Fruit fly (Drosophila melanogaster) whole organism, adult: ENCODE results near the gene mRpS33.
A peak's percentile ranks its signal among the peaks of the same experiment; 100 is the strongest.

Experiments
- Crg-1 ChIP-seq: fragments of 200-800 bp; sonication (Bioruptor generic); optimal IDR thresholded peaks from 2 replicates; lab custom pipeline; 2016; ENCODE audit warnings: missing biosample characterization, missing genetic modification characterization
- bab1 ChIP-seq: fragments of 200-800 bp; sonication (Bioruptor generic); optimal IDR thresholded peaks from 3 replicates; lab custom pipeline; 2019; ENCODE audit warnings: missing biosample characterization, mild to moderate bottlenecking, missing genetic modification characterization, moderate library complexity
- kay ChIP-seq: fragments of 200-800 bp; sonication (Bioruptor generic); peaks from one replicate; lab custom pipeline; 2016; ENCODE audit warnings: missing biosample characterization, missing genetic modification characterization, borderline replicate concordance
- toe ChIP-seq: fragments of 200-800 bp; sonication (Bioruptor generic); optimal IDR thresholded peaks from 2 replicates; lab custom pipeline; 2016; ENCODE audit warnings: missing biosample characterization, missing genetic modification characterization

DNA sequence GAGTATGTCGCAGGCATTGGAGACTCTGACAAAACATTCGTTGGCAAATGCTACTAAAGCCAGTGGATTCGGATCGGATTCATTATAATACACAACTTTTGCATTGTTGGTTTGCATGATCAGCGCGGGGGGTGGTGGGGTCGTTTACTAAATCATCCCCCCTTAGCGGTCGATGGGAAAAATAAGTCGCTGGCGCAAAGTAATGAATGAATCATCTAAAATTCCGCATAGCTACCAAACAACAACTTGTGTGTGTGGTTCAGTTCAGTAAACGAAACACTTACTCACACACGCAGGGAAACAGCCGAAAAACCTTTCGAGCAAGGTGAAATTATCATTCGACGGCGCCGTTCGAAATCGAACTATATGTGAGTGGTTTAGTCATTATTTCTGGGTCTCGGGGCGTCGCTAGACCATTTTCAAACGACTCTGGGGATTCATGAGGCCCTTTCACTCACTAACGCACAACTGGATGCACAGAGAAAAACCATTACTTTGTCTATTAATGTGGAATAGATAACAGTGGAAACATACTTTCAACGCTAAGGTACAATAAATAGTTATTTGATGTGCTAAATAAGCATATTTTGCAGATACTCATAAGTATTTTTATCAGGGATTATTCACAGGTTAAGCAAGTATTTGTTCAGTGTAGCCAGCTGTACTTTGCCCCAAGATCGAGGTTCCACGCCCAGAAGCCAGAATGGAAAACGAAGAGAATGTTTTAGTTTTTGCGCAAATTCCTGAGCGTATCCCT is 12.2 kb upstream of the mRpS33 start:
- no peak for TF ChIP-seq Crg-1
- peak; percentile 94 for TF ChIP-seq kay (GFP tag; lab: Kevin White, UChicago)
- no peak for TF ChIP-seq bab1 (GFP tag; lab: Kevin White, UChicago)
- TF ChIP-seq toe (GFP tag; lab: Kevin White, UChicago) = peak; percentile 33
